Worm (Caenorhabditis elegans): ENCODE data around the gene hda-1.

DNA sequence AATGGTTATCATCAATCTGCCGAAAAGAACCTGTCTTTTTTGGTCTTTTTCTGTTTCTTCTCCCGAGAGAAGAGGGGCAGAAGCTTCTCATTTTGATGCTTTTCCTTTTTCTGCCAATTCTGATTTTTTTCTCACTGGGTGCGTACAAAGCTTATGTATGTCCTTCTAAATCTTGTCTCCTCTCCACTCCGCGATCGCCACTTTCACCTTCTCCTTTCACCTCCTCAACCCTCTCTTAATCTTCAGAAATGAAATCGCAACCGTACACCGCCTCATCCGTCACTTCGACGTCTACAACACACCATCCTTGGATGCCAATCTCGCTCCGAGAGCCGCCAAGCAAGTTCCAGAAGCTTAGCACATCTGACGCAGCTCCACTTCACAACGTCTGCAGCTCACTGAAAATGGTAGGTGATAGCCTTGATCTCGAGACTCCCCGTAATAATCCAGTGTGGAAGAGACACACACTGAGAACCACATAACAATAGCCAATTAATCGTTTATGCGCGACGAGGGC lies 17.1 kb upstream of the hda-1 start, which contains the start of gene R02D5.1:
- TF ChIP-seq unc-62 (GFP tag; optimal IDR thresholded peaks at IDR 0.05): no peak
- no peak for TF ChIP-seq somi-1 (GFP tag; optimal IDR thresholded peaks at IDR 0.05)
- no peak for TF ChIP-seq efl-1 (GFP tag; optimal IDR thresholded peaks at IDR 0.05)
- no peak for TF ChIP-seq snpc-4 (GFP tag; optimal IDR thresholded peaks at IDR 0.05)
- no peak for TF ChIP-seq snpc-4 (tag; optimal IDR thresholded peaks at IDR 0.05)

Data from whole organism, young adult.